Fruit fly (Drosophila melanogaster): ENCODE measurements around the gene gdrd.
A peak's percentile ranks its signal among the peaks of the same experiment; 100 is the strongest.

The gdrd gene

DNA sequence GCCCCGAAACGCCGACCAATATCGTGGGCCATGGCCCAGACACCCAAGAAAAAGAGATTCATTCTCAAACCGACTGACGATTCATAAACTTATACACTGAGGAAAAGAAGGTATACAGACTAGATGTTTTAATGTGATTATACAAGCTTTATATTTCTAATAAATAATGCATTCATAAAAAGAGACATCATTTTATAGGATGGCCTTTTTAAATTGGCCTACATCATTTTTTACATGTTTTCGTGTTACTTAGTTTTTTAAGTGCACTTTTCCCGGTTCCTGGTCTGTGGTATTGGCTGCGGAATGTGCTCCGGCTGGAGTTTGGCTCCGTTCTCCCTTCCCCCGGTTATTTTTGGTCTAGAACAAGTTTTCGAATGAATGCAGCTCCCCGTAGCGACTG is 38.6 kb upstream of the gdrd start (continued):
- TF ChIP-seq Tbp (GFP tag; optimal IDR thresholded peaks at IDR 0.05): no peak
- peak; percentile 56 for TF ChIP-seq CG9727 (GFP tag; optimal IDR thresholded peaks at IDR 0.05)
- peak; percentile 91 for TF ChIP-seq CG12391 (tag; optimal IDR thresholded peaks at IDR 0.05)
- TF ChIP-seq Dip3 (GFP tag; optimal IDR thresholded peaks at IDR 0.05): peak; percentile 25
- no peak for TF ChIP-seq ash1 (GFP tag; optimal IDR thresholded peaks at IDR 0.05)
- TF ChIP-seq stwl (tag; optimal IDR thresholded peaks at IDR 0.05): peak; percentile 16
- TF ChIP-seq CG10267 (tag; optimal IDR thresholded peaks at IDR 0.05): peak; percentile 87
- TF ChIP-seq fu2 (GFP tag; optimal IDR thresholded peaks at IDR 0.05): peak; percentile 6
- peak; percentile 78 for TF ChIP-seq CG13424 (tag; optimal IDR thresholded peaks at IDR 0.05)
- peak; percentile 68 for TF ChIP-seq wor (GFP tag; IDR thresholded peaks at IDR 0.05)
- peak; percentile 57 for TF ChIP-seq BtbVII (GFP tag; optimal IDR thresholded peaks at IDR 0.05)
- TF ChIP-seq CG31441 (GFP tag; IDR thresholded peaks at IDR 0.05): peak; percentile 87
- peak; percentile 41 for TF ChIP-seq crc (GFP tag; optimal IDR thresholded peaks at IDR 0.05)
- TF ChIP-seq CG14667 (GFP tag; IDR thresholded peaks at IDR 0.05): peak; percentile 69; the same call in 1 of the 2 replicates
- TF ChIP-seq CG6654 (GFP tag; optimal IDR thresholded peaks at IDR 0.05): peak; percentile 40
- no peak for TF ChIP-seq Bgb (GFP tag; IDR thresholded peaks at IDR 0.05; ENCODE audit: partially characterized antibody)
- no peak for TF ChIP-seq Opbp (GFP tag; IDR thresholded peaks at IDR 0.05; ENCODE audit: partially characterized antibody)
- peak; percentile 77 for TF ChIP-seq row (GFP tag; IDR thresholded peaks at IDR 0.05)
- peak; percentile 28; the same call in 1 of the 2 replicates for TF ChIP-seq crol (GFP tag; IDR thresholded peaks at IDR 0.05)
- peak; percentile 93; the same call in 1 of the 2 replicates for TF ChIP-seq ara (GFP tag; IDR thresholded peaks at IDR 0.05)
- TF ChIP-seq ato (GFP tag; IDR thresholded peaks at IDR 0.05; ENCODE audit: partially characterized antibody): no peak
- TF ChIP-seq CG7786 (GFP tag; optimal IDR thresholded peaks at IDR 0.05): peak; percentile 57
- no peak for TF ChIP-seq gt (GFP tag; IDR thresholded peaks at IDR 0.05)
- peak; percentile 29 for TF ChIP-seq HLH54F (GFP tag; optimal IDR thresholded peaks at IDR 0.05)
- TF ChIP-seq dysf (GFP tag; IDR thresholded peaks at IDR 0.05): peak; percentile 63; the same call in 1 of the 3 replicates
- TF ChIP-seq Fer3 (tag; optimal IDR thresholded peaks at IDR 0.05): peak; percentile 52
- TF ChIP-seq Xrp1 (GFP tag; IDR thresholded peaks at IDR 0.05): peak; percentile 93
- TF ChIP-seq CG12659 (GFP tag; optimal IDR thresholded peaks at IDR 0.05): peak; percentile 45
- peak; percentile 23 for TF ChIP-seq CG33213 (GFP tag; optimal IDR thresholded peaks at IDR 0.05)
- TF ChIP-seq amos (GFP tag; IDR thresholded peaks at IDR 0.05; ENCODE audit: partially characterized antibody): no peak
- TF ChIP-seq CrebB (tag; optimal IDR thresholded peaks at IDR 0.05): peak; percentile 29
- no peak for TF ChIP-seq CG2199 (GFP tag; IDR thresholded peaks at IDR 0.05)
- TF ChIP-seq en (GFP tag; optimal IDR thresholded peaks at IDR 0.05): peak; percentile 35
- peak; percentile 79 for TF ChIP-seq CG4820 (GFP tag; optimal IDR thresholded peaks at IDR 0.05)
- TF ChIP-seq btn (GFP tag; optimal IDR thresholded peaks at IDR 0.05): peak; percentile 57
- TF ChIP-seq Hsf (GFP tag; optimal IDR thresholded peaks at IDR 0.05): peak; percentile 74
- peak; percentile 62 for TF ChIP-seq Awh (GFP tag; IDR thresholded peaks at IDR 0.05)
- TF ChIP-seq lab (GFP tag; optimal IDR thresholded peaks at IDR 0.05): peak; percentile 67
- no peak for TF ChIP-seq CG15479 (GFP tag; optimal IDR thresholded peaks at IDR 0.05)
- no peak for TF ChIP-seq CG7372 (GFP tag; IDR thresholded peaks at IDR 0.05)
- TF ChIP-seq tx (GFP tag; optimal IDR thresholded peaks at IDR 0.05): peak; percentile 56
- TF ChIP-seq CG2889 (GFP tag; IDR thresholded peaks at IDR 0.05): 0 out of 3 replicates have a peak, but pooled peaks have one; percentile 15
- peak; percentile 50 for TF ChIP-seq jing (GFP tag; optimal IDR thresholded peaks at IDR 0.05)
- TF ChIP-seq kah (GFP tag; optimal IDR thresholded peaks at IDR 0.05): no peak
- TF ChIP-seq CG10274 (GFP tag; optimal IDR thresholded peaks at IDR 0.05): no peak
- no peak for TF ChIP-seq CG31365 (tag; optimal IDR thresholded peaks at IDR 0.05)
- peak; percentile 41 for TF ChIP-seq CG3065 (GFP tag; optimal IDR thresholded peaks at IDR 0.05)
- TF ChIP-seq scrt (GFP tag; optimal IDR thresholded peaks at IDR 0.05): peak; percentile 47
- TF ChIP-seq tll (GFP tag; optimal IDR thresholded peaks at IDR 0.05): no peak
- TF ChIP-seq NFAT (GFP tag; IDR thresholded peaks at IDR 0.05): no peak
- TF ChIP-seq tna (GFP tag; IDR thresholded peaks at IDR 0.05; ENCODE audit: partially characterized antibody): no peak
